Fruit fly (Drosophila melanogaster) whole organism, embryonic: ENCODE results near the gene CG42272.

Source experiments
- ATbp ChIP-seq: fragments of 200-800 bp; sonication (Bioruptor generic); optimal IDR thresholded peaks from 2 replicates; lab custom pipeline; 2017; ENCODE audit warnings: missing biosample characterization, mild to moderate bottlenecking, missing genetic modification characterization, missing genetic modification reagents
- Abd-B ChIP-seq: fragments of 200-800 bp; sonication (Bioruptor generic); optimal IDR thresholded peaks from 2 replicates; lab custom pipeline; 2018; ENCODE audit warnings: missing biosample characterization, mild to moderate bottlenecking, missing genetic modification characterization, moderate library complexity
- Ada2b ChIP-seq: fragments of 200-800 bp; sonication (Bioruptor generic); IDR thresholded peaks from 2 replicates; pipeline ENCODE4 v1.3.6; 2022; ENCODE audit warnings: missing biosample characterization, missing genetic modification characterization
- Bgb ChIP-seq: fragments of 200-800 bp; sonication (Bioruptor generic); IDR thresholded peaks from 2 replicates; pipeline ENCODE4 v1.3.6; 2022; ENCODE audit warnings: missing biosample characterization, missing genetic modification characterization; ENCODE audit not compliant: partially characterized antibody
- CG10366 ChIP-seq: fragments of 200-800 bp; sonication (Bioruptor generic); IDR thresholded peaks from 2 replicates; pipeline ENCODE4 v1.3.6; 2022; ENCODE audit warnings: missing biosample characterization, missing genetic modification characterization
- CG13296 ChIP-seq: fragments of 200-800 bp; sonication (Bioruptor generic); optimal IDR thresholded peaks from 3 replicates; lab custom pipeline; 2018; ENCODE audit warnings: missing biosample characterization, mild to moderate bottlenecking, missing genetic modification characterization
- CG15011 ChIP-seq: fragments of 200-800 bp; sonication (Bioruptor generic); optimal IDR thresholded peaks from 3 replicates; lab custom pipeline; 2018; ENCODE audit warnings: missing biosample characterization, mild to moderate bottlenecking, missing genetic modification characterization
- CG15269 ChIP-seq: fragments of 200-800 bp; sonication (Bioruptor generic); optimal IDR thresholded peaks from 2 replicates; lab custom pipeline; 2018; ENCODE audit warnings: missing biosample characterization, mild to moderate bottlenecking, missing genetic modification characterization, moderate library complexity
- CG17361 ChIP-seq: fragments of 200-800 bp; sonication (Bioruptor generic); IDR thresholded peaks from 3 replicates; pipeline ENCODE4 v1.3.6; 2022; ENCODE audit warnings: missing biosample characterization, missing genetic modification characterization
- CG17802 ChIP-seq: fragments of 200-800 bp; sonication (Bioruptor generic); optimal IDR thresholded peaks from 2 replicates; lab custom pipeline; 2018; ENCODE audit warnings: missing biosample characterization, mild to moderate bottlenecking, missing genetic modification characterization, moderate library complexity
- CG18262 ChIP-seq: fragments of 200-800 bp; optimal IDR thresholded peaks from 3 replicates; lab custom pipeline; 2019; ENCODE audit warnings: missing biosample characterization, mild to moderate bottlenecking, missing genetic modification characterization, moderate library complexity
- CG18599 ChIP-seq: fragments of 200-800 bp; sonication (Bioruptor generic); optimal IDR thresholded peaks from 3 replicates; lab custom pipeline; 2017; ENCODE audit warnings: missing biosample characterization, missing genetic modification characterization, mild to moderate bottlenecking, moderate library complexity, missing genetic modification reagents
- CG2678 ChIP-seq: fragments of 200-800 bp; sonication (Bioruptor generic); optimal IDR thresholded peaks from 3 replicates; lab custom pipeline; 2019; ENCODE audit warnings: missing biosample characterization, mild to moderate bottlenecking, missing genetic modification characterization, moderate library complexity
- CG5245 ChIP-seq: fragments of 200-800 bp; sonication (Bioruptor generic); optimal IDR thresholded peaks from 3 replicates; lab custom pipeline; 2016; ENCODE audit warnings: missing biosample characterization, missing genetic modification characterization
- CG6689 ChIP-seq: fragments of 200-800 bp; sonication (Bioruptor generic); IDR thresholded peaks from 2 replicates; pipeline ENCODE4 v1.3.6; 2022; ENCODE audit warnings: missing biosample characterization, missing genetic modification characterization
- CG7928 ChIP-seq: fragments of 200-800 bp; sonication (Bioruptor generic); optimal IDR thresholded peaks from 2 replicates; lab custom pipeline; 2017; ENCODE audit warnings: missing biosample characterization, mild to moderate bottlenecking, missing genetic modification characterization
- CG7987 ChIP-seq: fragments of 200-800 bp; sonication (Bioruptor generic); optimal IDR thresholded peaks from 2 replicates; lab custom pipeline; 2018; ENCODE audit warnings: missing biosample characterization, mild to moderate bottlenecking, missing genetic modification characterization, moderate library complexity
- CG8944 ChIP-seq: fragments of 200-800 bp; sonication (Bioruptor generic); optimal IDR thresholded peaks from 3 replicates; lab custom pipeline; 2016; ENCODE audit warnings: missing biosample characterization, missing genetic modification characterization
- CG9609 ChIP-seq: fragments of 200-800 bp; sonication (Bioruptor generic); optimal IDR thresholded peaks from 3 replicates; lab custom pipeline; 2016; ENCODE audit warnings: missing biosample characterization, missing genetic modification characterization
- CG9817 ChIP-seq: fragments of 200-800 bp; sonication (Bioruptor generic); optimal IDR thresholded peaks from 2 replicates; lab custom pipeline; 2018; ENCODE audit warnings: missing biosample characterization, mild to moderate bottlenecking, missing genetic modification characterization, moderate library complexity
- CrebB ChIP-seq: fragments of 200-800 bp; sonication (Bioruptor generic); optimal IDR thresholded peaks from 3 replicates; lab custom pipeline; 2018; ENCODE audit warnings: missing biosample characterization, mild to moderate bottlenecking, missing genetic modification characterization
- Doc3 ChIP-seq: fragments of 200-800 bp; sonication (Bioruptor generic); IDR thresholded peaks from 3 replicates; pipeline ENCODE4 v1.3.6; 2022; ENCODE audit warnings: missing biosample characterization, missing genetic modification characterization; ENCODE audit not compliant: partially characterized antibody
- Dp ChIP-seq: fragments of 200-800 bp; sonication (Bioruptor generic); optimal IDR thresholded peaks from 2 replicates; lab custom pipeline; 2018; ENCODE audit warnings: missing biosample characterization, mild to moderate bottlenecking, missing genetic modification characterization, moderate library complexity
- Dref ChIP-seq: fragments of 200-800 bp; sonication (Bioruptor generic); IDR thresholded peaks from 2 replicates; pipeline ENCODE4 v1.3.6; 2022; ENCODE audit warnings: missing biosample characterization, missing genetic modification characterization
- H2.0 ChIP-seq: fragments of 200-800 bp; sonication (Bioruptor generic); IDR thresholded peaks from 2 replicates; pipeline ENCODE4 v1.3.6; 2022; ENCODE audit warnings: missing biosample characterization, missing genetic modification characterization
- HLHmδ ChIP-seq: fragments of 200-800 bp; sonication (Bioruptor generic); optimal IDR thresholded peaks from 2 replicates; lab custom pipeline; 2018; ENCODE audit warnings: missing biosample characterization, mild to moderate bottlenecking, missing genetic modification characterization, moderate library complexity
- HmgZ ChIP-seq: fragments of 200-800 bp; sonication (Bioruptor generic); optimal IDR thresholded peaks from 2 replicates; lab custom pipeline; 2018; ENCODE audit warnings: missing biosample characterization, mild to moderate bottlenecking, missing genetic modification characterization
- Hsf ChIP-seq: fragments of 200-800 bp; sonication (Bioruptor generic); optimal IDR thresholded peaks from 3 replicates; lab custom pipeline; 2016; ENCODE audit warnings: missing biosample characterization, missing genetic modification characterization
- Lim3 ChIP-seq: fragments of 200-800 bp; sonication (Bioruptor generic); IDR thresholded peaks from 2 replicates; pipeline ENCODE4 v1.3.6; 2022; ENCODE audit warnings: missing biosample characterization, missing genetic modification characterization
- MESR4 ChIP-seq: fragments of 200-800 bp; sonication (Bioruptor generic); optimal IDR thresholded peaks from 2 replicates; lab custom pipeline; 2018; ENCODE audit warnings: missing biosample characterization, mild to moderate bottlenecking, missing genetic modification characterization, moderate library complexity
- Vsx1 ChIP-seq: fragments of 200-800 bp; sonication (Bioruptor generic); optimal IDR thresholded peaks from 2 replicates; lab custom pipeline; 2017; ENCODE audit warnings: missing biosample characterization, mild to moderate bottlenecking, missing genetic modification characterization, missing genetic modification reagents
- Xrp1 ChIP-seq: fragments of 200-800 bp; sonication (Bioruptor generic); IDR thresholded peaks from 2 replicates; pipeline ENCODE4 v1.3.6; 2022; ENCODE audit warnings: missing biosample characterization, missing genetic modification characterization
- YL-1 ChIP-seq: fragments of 200-800 bp; sonication (Bioruptor generic); optimal IDR thresholded peaks from 3 replicates; lab custom pipeline; 2017; ENCODE audit warnings: missing biosample characterization, mild to moderate bottlenecking, missing genetic modification characterization
- amos ChIP-seq: fragments of 200-800 bp; sonication (Bioruptor generic); IDR thresholded peaks from 2 replicates; pipeline ENCODE4 v1.3.6; 2022; ENCODE audit warnings: missing biosample characterization, missing genetic modification characterization; ENCODE audit not compliant: partially characterized antibody
- ato ChIP-seq: fragments of 200-800 bp; sonication (Bioruptor generic); IDR thresholded peaks from 2 replicates; pipeline ENCODE4 v1.3.6; 2022; ENCODE audit warnings: missing biosample characterization, missing genetic modification characterization; ENCODE audit not compliant: partially characterized antibody
- bcd ChIP-seq: fragments of 200-800 bp; sonication (Bioruptor generic); optimal IDR thresholded peaks from 2 replicates; lab custom pipeline; 2017; ENCODE audit warnings: missing biosample characterization, mild to moderate bottlenecking, missing genetic modification characterization
- cg ChIP-seq: fragments of 200-800 bp; sonication (Bioruptor generic); optimal IDR thresholded peaks from 3 replicates; lab custom pipeline; 2019; ENCODE audit warnings: missing biosample characterization, mild to moderate bottlenecking, missing genetic modification characterization, moderate library complexity
- grau ChIP-seq: fragments of 200-800 bp; optimal IDR thresholded peaks from 3 replicates; lab custom pipeline; 2019; ENCODE audit warnings: missing biosample characterization, mild to moderate bottlenecking, missing genetic modification characterization, moderate library complexity
- hb ChIP-seq: fragments of 200-800 bp; sonication (Bioruptor generic); IDR thresholded peaks from 3 replicates; pipeline ENCODE4 v1.3.6; 2022; ENCODE audit warnings: missing biosample characterization, missing genetic modification characterization; ENCODE audit not compliant: partially characterized antibody
- ken ChIP-seq: fragments of 200-800 bp; sonication (Bioruptor generic); IDR thresholded peaks from 3 replicates; pipeline ENCODE4 v1.3.6; 2022; ENCODE audit warnings: missing biosample characterization, missing genetic modification characterization
- mirr ChIP-seq: fragments of 200-800 bp; sonication (Bioruptor generic); optimal IDR thresholded peaks from 3 replicates; lab custom pipeline; 2018; ENCODE audit warnings: missing biosample characterization, mild to moderate bottlenecking, missing genetic modification characterization
- mld ChIP-seq: fragments of 200-800 bp; sonication (Bioruptor generic); IDR thresholded peaks from 3 replicates; pipeline ENCODE4 v1.3.6; 2022; ENCODE audit warnings: missing biosample characterization, missing genetic modification characterization; ENCODE audit not compliant: partially characterized antibody
- psq ChIP-seq: fragments of 200-800 bp; sonication (Bioruptor generic); optimal IDR thresholded peaks from 2 replicates; lab custom pipeline; 2017; ENCODE audit warnings: missing biosample characterization, missing genetic modification characterization
- row ChIP-seq: fragments of 200-800 bp; sonication (Bioruptor generic); IDR thresholded peaks from 3 replicates; pipeline ENCODE4 v1.3.6; 2022; ENCODE audit warnings: missing biosample characterization, missing genetic modification characterization
- sug ChIP-seq: fragments of 200-800 bp; optimal IDR thresholded peaks from 2 replicates; lab custom pipeline; 2019; ENCODE audit warnings: missing biosample characterization, mild to moderate bottlenecking, missing genetic modification characterization, moderate library complexity
- tup ChIP-seq: fragments of 200-800 bp; sonication (Bioruptor generic); optimal IDR thresholded peaks from 2 replicates; lab custom pipeline; 2016; ENCODE audit warnings: missing biosample characterization, mild to moderate bottlenecking, missing genetic modification characterization, moderate library complexity
- vnd ChIP-seq: fragments of 200-800 bp; sonication (Bioruptor generic); IDR thresholded peaks from 3 replicates; pipeline ENCODE4 v1.3.6; 2022; ENCODE audit warnings: missing biosample characterization, missing genetic modification characterization; ENCODE audit not compliant: partially characterized antibody

Gene CG42272

DNA sequence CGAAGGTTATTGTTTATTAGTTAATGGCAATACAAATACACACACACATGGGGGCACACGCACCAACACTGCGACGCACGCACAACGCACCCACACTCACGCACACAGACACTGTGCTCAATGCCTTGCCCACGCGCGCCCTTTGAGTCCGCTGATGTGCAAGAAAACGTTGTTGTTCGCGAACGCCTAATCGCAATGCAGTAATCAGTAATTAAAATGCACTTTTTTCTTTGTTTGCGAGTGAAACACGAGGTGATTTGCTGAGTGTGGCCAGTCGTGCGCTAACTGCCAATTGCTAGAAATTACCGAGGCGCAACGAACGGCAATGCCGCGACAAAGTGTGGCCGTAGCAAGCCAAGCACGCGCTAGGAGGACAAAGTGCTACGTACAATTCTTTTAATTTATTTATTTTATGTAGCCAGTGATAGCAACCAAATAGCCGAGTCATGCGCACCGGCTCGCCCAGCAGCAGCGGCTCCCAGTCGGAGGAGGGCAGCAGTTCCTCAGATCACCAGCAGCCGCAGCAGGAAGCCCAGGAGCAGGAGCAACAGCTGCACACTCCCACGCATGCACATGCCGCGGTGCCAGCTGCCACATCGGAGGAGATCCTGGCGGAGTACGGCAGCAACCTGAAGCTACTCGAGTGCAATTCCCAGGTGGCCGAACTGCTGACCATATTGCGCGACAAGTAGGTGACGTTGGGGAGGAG lies 8.0 kb downstream of the CG42272 start, which contains the start of the genes S6k and kri (continued):
- TF ChIP-seq tup (GFP tag; lab: Kevin White, UChicago) = peak; percentile 5
- no peak for TF ChIP-seq CG5245 (GFP tag; lab: Kevin White, UChicago)
- TF ChIP-seq MESR4 = peak; percentile 99
- TF ChIP-seq ATbp (GFP tag; lab: Kevin White, UChicago) = no peak
- TF ChIP-seq CG7928 = peak; percentile 14
- TF ChIP-seq vnd (GFP tag; lab: Robert Waterston, UW) = 0 out of 3 replicates have a peak, but pooled peaks have one; percentile 37
- peak; percentile 14 for TF ChIP-seq CG13296
- TF ChIP-seq mld (GFP tag; lab: Robert Waterston, UW) = 0 out of 3 replicates have a peak, but pooled peaks have one; percentile 33
- TF ChIP-seq CG17361 (GFP tag; lab: Robert Waterston, UW) = 0 out of 3 replicates have a peak, but pooled peaks have one; percentile 27
- peak; percentile 45 for TF ChIP-seq Dref (GFP tag; lab: Robert Waterston, UW)
- peak; percentile 35 for TF ChIP-seq mirr (GFP tag; lab: Kevin White, UChicago)
- TF ChIP-seq H2.0 = no peak
- TF ChIP-seq CG18599 (GFP tag; lab: Kevin White, UChicago) = peak; percentile 16
- no peak for TF ChIP-seq CG10366 (GFP tag; lab: Robert Waterston, UW)
- TF ChIP-seq Lim3 (GFP tag; lab: Robert Waterston, UW) = no peak
- peak; percentile 82 for TF ChIP-seq HmgZ (tag; lab: Kevin White, UChicago)
- peak; percentile 62 for TF ChIP-seq CrebB (tag; lab: Kevin White, UChicago)
- peak; percentile 42 for TF ChIP-seq Vsx1
- peak; percentile 48 for TF ChIP-seq amos (GFP tag; lab: Robert Waterston, UW)
- TF ChIP-seq bcd (GFP tag; lab: Kevin White, UChicago) = peak; percentile 19
- TF ChIP-seq hb (GFP tag; lab: Robert Waterston, UW) = no peak
- TF ChIP-seq CG15269 (tag; lab: Kevin White, UChicago) = peak; percentile 17
- no peak for TF ChIP-seq psq (GFP tag; lab: Kevin White, UChicago)
- TF ChIP-seq CG9817 (tag; lab: Kevin White, UChicago) = no peak
- TF ChIP-seq Dp (GFP tag; lab: Kevin White, UChicago) = peak; percentile 39
- TF ChIP-seq YL-1 (GFP tag; lab: Kevin White, UChicago) = peak; percentile 98
- no peak for TF ChIP-seq Doc3
- TF ChIP-seq, all 482 proteins: peak for 149

dm6 chr3L:5813016-5813415 lies 10.2 kb downstream of the CG42272 start, which contains the start of gene mad2:
Gene mad2, minus strand, starts transcription at chr3L:5813093.
- TF ChIP-seq Abd-B (GFP tag; lab: Kevin White, UChicago) (peak; percentile 6), Hsf (GFP tag; lab: Kevin White, UChicago) (peak; percentile 54), CG7987 (peak; percentile 9), CG17802 (tag; lab: Kevin White, UChicago) (no peak), ato (GFP tag; lab: Robert Waterston, UW) (0 out of 2 replicates have a peak, but pooled peaks have one; percentile 11), YL-1 (GFP tag; lab: Kevin White, UChicago) (peak; percentile 13), Xrp1 (GFP tag; lab: Robert Waterston, UW) (0 out of 2 replicates have a peak, but pooled peaks have one; percentile 20), CG2678 (tag; lab: Kevin White, UChicago) (no peak), CG5245 (GFP tag; lab: Kevin White, UChicago) (no peak), cg (GFP tag; lab: Kevin White, UChicago) (no peak), sug (tag; lab: Kevin White, UChicago) (peak; percentile 25), CG8944 (GFP tag; lab: Kevin White, UChicago) (no peak), CG9609 (no peak), CG15011 (GFP tag; lab: Kevin White, UChicago) (no peak), row (peak; percentile 38; the same call in 1 of the 3 replicates), Ada2b (GFP tag; lab: Robert Waterston, UW) (no peak), CG6689 (GFP tag; lab: Robert Waterston, UW) (no peak), ken (GFP tag; lab: Robert Waterston, UW) (no peak), Bgb (GFP tag; lab: Robert Waterston, UW) (peak; percentile 71), CG18262 (tag; lab: Kevin White, UChicago) (no peak), HLHmδ (GFP tag; lab: Kevin White, UChicago) (no peak), CG10366 (GFP tag; lab: Robert Waterston, UW) (no peak), grau (tag; lab: Kevin White, UChicago) (peak; percentile 38)
